Fruit fly (Drosophila melanogaster): ENCODE data around the gene wntD.

Gene wntD

DNA sequence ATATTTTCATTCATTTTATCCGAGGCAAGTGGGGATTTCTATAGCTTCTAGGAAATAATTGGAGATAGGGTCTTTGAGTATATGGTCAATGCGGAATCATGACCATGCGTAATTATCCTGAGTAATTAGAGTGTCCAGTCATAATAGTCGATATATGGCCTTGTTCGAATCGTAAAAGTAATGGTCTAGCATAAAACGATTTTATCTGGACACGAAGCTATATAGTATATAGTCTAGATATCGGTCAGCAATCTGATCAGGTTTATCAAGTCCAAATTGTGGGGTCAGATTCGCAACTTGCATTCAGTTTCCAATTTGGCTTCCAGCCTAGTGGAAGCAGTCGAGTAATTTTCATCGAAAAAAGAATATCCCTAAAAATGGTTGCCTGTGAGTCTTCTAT lies 9.3 kb upstream of the wntD start, which contains the start of gene CG32473:
Gene CG32473, plus strand, starts transcription at position 301 of the 400 bp plus-strand sequence.
- no peak for TF ChIP-seq Mnt (GFP tag; optimal IDR thresholded peaks at IDR 0.05)
- TF ChIP-seq CG33017 (tag; optimal IDR thresholded peaks at IDR 0.05), result no peak
- TF ChIP-seq CG5204 (GFP tag; optimal IDR thresholded peaks at IDR 0.05), result no peak

DNA sequence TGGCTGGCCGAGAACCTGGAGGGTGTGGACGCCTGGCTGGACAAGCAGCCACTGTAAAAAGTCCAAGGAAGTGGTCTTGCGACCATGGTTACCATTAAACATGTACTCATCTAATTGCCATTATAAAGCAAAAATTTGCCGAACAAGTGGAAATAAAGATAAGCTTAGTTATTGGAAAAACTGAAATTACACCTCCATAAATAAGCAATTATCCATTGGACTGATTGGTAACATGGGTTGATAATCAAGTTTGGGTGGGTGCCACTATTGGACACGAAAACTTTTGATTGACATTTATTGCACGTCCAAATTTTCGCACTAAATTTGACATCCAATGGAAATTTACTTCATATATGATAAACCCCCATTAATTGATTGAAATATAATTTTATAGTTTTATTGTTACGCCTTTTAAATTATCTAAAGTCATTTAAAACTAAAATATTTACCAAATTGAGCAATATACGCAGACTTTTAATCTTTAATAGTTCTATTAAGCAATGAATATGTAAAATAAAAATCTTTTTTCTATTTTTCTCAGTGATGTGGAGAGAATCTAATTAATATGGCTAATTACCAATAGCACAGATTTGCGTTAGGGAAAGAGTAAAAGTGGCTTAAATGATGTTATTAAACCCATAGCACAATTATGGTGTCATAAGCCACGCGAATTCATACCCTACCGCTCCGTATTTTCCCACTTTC lies 5.3 kb upstream of the wntD start, which contains the start of gene CG8774:
Gene CG8774, plus strand, starts transcription at position 655 of the 705 bp plus-strand sequence.
- no peak for TF ChIP-seq CG33017 (tag; optimal IDR thresholded peaks at IDR 0.05)
- peak; percentile 21 for TF ChIP-seq kay (GFP tag; ENCODE audit: borderline replicate concordance)

DNA sequence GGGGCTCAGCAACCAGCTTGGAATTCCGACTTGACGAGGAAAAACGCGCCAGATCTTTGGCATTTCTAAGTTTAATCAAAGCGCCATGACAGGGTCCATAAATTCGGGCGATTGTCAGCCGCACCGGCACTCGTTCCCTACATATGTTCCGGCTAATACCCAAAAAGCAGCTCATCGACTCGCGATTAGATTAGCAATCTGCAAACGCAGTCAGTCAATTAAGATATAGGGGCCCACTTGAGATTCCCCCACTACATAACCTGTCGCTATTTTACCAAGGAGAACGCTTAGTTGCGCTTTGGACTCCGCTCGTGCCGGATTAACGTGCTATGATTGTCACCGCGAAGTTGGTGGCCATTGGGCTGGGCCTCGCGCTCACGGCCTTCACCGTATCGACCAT lies 1.5 kb upstream of the wntD start, which contains the start of gene CG8773:
Gene CG8773, plus strand, starts transcription at position 288 of the 400 bp plus-strand sequence.
- TF ChIP-seq CG11617 (GFP tag; optimal IDR thresholded peaks at IDR 0.05) (no peak), kay (GFP tag; ENCODE audit: borderline replicate concordance) (no peak), tj (GFP tag; optimal IDR thresholded peaks at IDR 0.05) (no peak), toe (GFP tag; optimal IDR thresholded peaks at IDR 0.05) (no peak), CG1620 (GFP tag; optimal IDR thresholded peaks at IDR 0.05) (no peak), CG7101 (tag; optimal IDR thresholded peaks at IDR 0.05) (no peak), Crg-1 (GFP tag; optimal IDR thresholded peaks at IDR 0.05) (no peak), Hr96 (GFP tag; optimal IDR thresholded peaks at IDR 0.05) (no peak), CG12768 (GFP tag; optimal IDR thresholded peaks at IDR 0.05) (no peak)

- TF ChIP-seq CG7045 (GFP tag; optimal IDR thresholded peaks at IDR 0.05) (no peak), Crg-1 (GFP tag; optimal IDR thresholded peaks at IDR 0.05) (no peak), Hr96 (GFP tag; optimal IDR thresholded peaks at IDR 0.05) (no peak), CG1620 (GFP tag; optimal IDR thresholded peaks at IDR 0.05) (no peak), bab1 (GFP tag; optimal IDR thresholded peaks at IDR 0.05) (no peak), cic (GFP tag; optimal IDR thresholded peaks at IDR 0.05) (no peak), CG33017 (tag; optimal IDR thresholded peaks at IDR 0.05) (no peak), tj (GFP tag; optimal IDR thresholded peaks at IDR 0.05) (no peak), Mnt (GFP tag; optimal IDR thresholded peaks at IDR 0.05) (no peak)
Measured at dm6 chr3R:13290329-13290728, 2.7 kb downstream of the wntD start, which contains the start of gene Osi22. TSS of gene Osi22 (plus strand) at chr3R:13290629.

- no peak for TF ChIP-seq Clk (GFP tag; optimal IDR thresholded peaks at IDR 0.05)
- no peak for TF ChIP-seq CG7101 (tag; optimal IDR thresholded peaks at IDR 0.05)
- no peak for TF ChIP-seq CG33017 (tag; optimal IDR thresholded peaks at IDR 0.05)
- no peak for TF ChIP-seq CG14711 (tag; optimal IDR thresholded peaks at IDR 0.05)
- TF ChIP-seq Mnt (GFP tag; optimal IDR thresholded peaks at IDR 0.05), result no peak
- TF ChIP-seq CG12768 (GFP tag; optimal IDR thresholded peaks at IDR 0.05), result no peak
- no peak for TF ChIP-seq CG7045 (GFP tag; optimal IDR thresholded peaks at IDR 0.05)
- no peak for TF ChIP-seq ovo (GFP tag; optimal IDR thresholded peaks at IDR 0.05)
- no peak for TF ChIP-seq CG1620 (GFP tag; optimal IDR thresholded peaks at IDR 0.05)
- TF ChIP-seq CG11617 (GFP tag; optimal IDR thresholded peaks at IDR 0.05), result no peak
- no peak for TF ChIP-seq Hr96 (GFP tag; optimal IDR thresholded peaks at IDR 0.05)
- TF ChIP-seq kay (GFP tag; ENCODE audit: borderline replicate concordance), result no peak
- TF ChIP-seq tj (GFP tag; optimal IDR thresholded peaks at IDR 0.05), result no peak
- TF ChIP-seq bab1 (GFP tag; optimal IDR thresholded peaks at IDR 0.05), result no peak
- TF ChIP-seq CG5204 (GFP tag; optimal IDR thresholded peaks at IDR 0.05), result no peak
- TF ChIP-seq cnc (optimal IDR thresholded peaks at IDR 0.05), result no peak
Measured at dm6 chr3R:13288763-13289312, 4.2 kb downstream of the wntD start, which contains the start of gene apn. TSS of gene apn (minus strand) at chr3R:13288813.

dm6 chr3R:13286118-13286579 lies 6.8 kb downstream of the wntD start, which contains the start of gene CG15888:
TSS of gene CG15888 (minus strand) at chr3R:13286529.
- TF ChIP-seq CG5204 (GFP tag; optimal IDR thresholded peaks at IDR 0.05) (no peak), toe (GFP tag; optimal IDR thresholded peaks at IDR 0.05) (no peak), pad (GFP tag; optimal IDR thresholded peaks at IDR 0.05) (no peak), CG7045 (GFP tag; optimal IDR thresholded peaks at IDR 0.05) (no peak), kay (GFP tag; ENCODE audit: borderline replicate concordance) (no peak), cic (GFP tag; optimal IDR thresholded peaks at IDR 0.05) (no peak), ovo (GFP tag; optimal IDR thresholded peaks at IDR 0.05) (no peak), tj (GFP tag; optimal IDR thresholded peaks at IDR 0.05) (no peak), Crg-1 (GFP tag; optimal IDR thresholded peaks at IDR 0.05) (no peak), Mnt (GFP tag; optimal IDR thresholded peaks at IDR 0.05) (no peak), CG14711 (tag; optimal IDR thresholded peaks at IDR 0.05) (no peak), CG1620 (GFP tag; optimal IDR thresholded peaks at IDR 0.05) (no peak), CG7101 (tag; optimal IDR thresholded peaks at IDR 0.05) (no peak), CG11617 (GFP tag; optimal IDR thresholded peaks at IDR 0.05) (no peak), Hr96 (GFP tag; optimal IDR thresholded peaks at IDR 0.05) (no peak), bab1 (GFP tag; optimal IDR thresholded peaks at IDR 0.05) (no peak), cnc (optimal IDR thresholded peaks at IDR 0.05) (no peak)

DNA sequence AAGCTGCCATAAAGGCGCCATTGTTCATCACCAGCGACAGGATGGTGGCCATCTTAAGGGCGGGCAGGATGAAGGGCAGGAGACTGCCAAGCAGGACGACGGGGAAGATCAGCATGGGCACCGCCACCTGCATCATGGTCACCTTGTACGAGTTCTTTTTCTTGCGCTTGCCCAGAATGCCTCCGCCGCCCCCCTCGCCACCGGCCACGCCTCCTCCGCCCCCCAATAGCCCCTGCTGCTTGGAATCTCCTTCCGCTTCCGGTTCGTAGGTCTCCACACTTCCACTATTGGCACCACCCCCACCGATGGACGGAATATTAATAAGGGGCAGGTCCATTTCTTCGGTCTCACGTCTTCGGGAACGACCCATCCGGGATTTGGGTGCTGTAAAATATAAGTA lies 7.9 kb downstream of the wntD start:
- TF ChIP-seq CG7101 (tag; optimal IDR thresholded peaks at IDR 0.05), result no peak
- no peak for TF ChIP-seq CG7045 (GFP tag; optimal IDR thresholded peaks at IDR 0.05)
- TF ChIP-seq Crg-1 (GFP tag; optimal IDR thresholded peaks at IDR 0.05), result no peak
- TF ChIP-seq toe (GFP tag; optimal IDR thresholded peaks at IDR 0.05), result no peak
- no peak for TF ChIP-seq Mnt (GFP tag; optimal IDR thresholded peaks at IDR 0.05)
